Fruit fly (Drosophila melanogaster): ENCODE data around the gene f-cup.

DNA sequence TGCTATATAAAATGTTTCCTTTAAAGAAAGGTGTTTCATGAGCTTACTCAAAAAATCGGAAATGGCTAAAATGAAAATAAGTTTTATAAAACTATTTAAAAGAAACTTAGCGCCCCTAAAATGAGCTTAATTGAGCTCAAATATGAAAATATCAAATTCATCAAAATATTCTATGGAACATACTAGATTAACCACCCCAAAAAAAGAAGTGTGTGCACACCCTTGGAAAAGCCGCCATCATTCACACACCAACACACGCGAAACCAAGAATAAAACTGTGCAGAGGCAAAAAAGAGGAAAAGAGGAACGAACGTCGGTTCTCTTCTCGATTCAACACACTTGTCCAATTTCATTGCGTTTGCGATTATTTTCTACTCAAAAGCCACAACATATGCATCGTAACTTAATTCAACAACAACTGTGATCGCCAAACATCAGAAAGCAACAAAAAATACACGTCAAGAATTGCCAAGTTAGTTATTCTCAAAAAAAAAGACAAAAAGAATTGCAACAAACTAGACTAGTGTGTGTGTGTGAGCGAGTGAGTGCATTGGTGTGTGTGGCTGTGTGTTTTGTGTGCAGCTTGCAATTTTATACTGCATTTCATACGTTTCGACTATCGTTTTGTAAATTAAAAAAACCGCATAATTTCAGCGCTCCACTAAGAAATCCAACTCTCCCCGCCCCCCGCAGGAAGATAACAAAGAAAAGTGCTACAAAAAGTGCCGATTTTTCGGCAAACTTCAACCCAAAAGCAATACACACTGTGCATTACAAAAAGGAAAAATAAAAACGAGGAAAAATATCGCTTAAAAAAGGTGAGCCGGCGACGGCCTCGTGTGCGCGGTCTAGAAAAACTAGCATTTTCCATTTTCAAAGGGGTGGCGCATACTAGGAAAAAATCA, 53.7 kb downstream of the f-cup start, which contains the start of gene rin:
- TF ChIP-seq pan (optimal IDR thresholded peaks at IDR 0.05) (no peak), EcR (GFP tag; optimal IDR thresholded peaks at IDR 0.05) (no peak), usp (GFP tag; optimal IDR thresholded peaks at IDR 0.05) (no peak), psq (optimal IDR thresholded peaks at IDR 0.05) (no peak)
